Fruit fly (Drosophila melanogaster): ENCODE measurements around the gene CG32037.

CG32037 gene

DNA sequence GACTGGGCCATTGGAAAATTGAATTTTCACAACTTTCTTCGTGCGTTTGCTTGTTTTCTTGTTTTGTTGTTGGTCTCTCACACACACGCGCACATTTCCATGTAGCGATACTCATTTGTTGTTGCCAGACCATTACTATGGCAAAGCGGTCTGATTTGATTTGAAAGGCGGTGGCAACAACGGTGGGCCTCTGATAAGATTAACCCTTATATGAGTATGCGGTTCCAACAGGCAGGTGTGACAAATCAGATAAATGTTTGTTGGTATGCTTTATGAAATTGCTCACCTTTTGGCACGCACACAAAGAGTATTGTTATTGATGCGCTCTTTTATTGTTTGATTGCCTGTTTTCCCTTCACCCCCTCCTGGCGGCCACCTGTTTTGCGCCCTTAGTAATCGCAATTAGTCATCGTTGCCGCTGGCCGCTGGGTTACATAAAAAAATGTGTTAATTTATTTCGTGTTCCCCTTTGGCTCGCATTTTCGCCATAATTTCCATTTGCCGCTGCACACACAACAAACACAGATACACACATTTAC, 44.7 kb downstream of the CG32037 start (continued):
- no peak for TF ChIP-seq CG10979 (tag; optimal IDR thresholded peaks at IDR 0.05)
- TF ChIP-seq MBD-R2 (GFP tag; IDR thresholded peaks at IDR 0.05) = peak; percentile 7; the same call in 1 of the 2 replicates
- no peak for TF ChIP-seq Nf-YB (GFP tag; optimal IDR thresholded peaks at IDR 0.05)
- no peak for TF ChIP-seq pita (GFP tag; optimal IDR thresholded peaks at IDR 0.05)
- TF ChIP-seq CG3995 (GFP tag; optimal IDR thresholded peaks at IDR 0.05) = no peak
- TF ChIP-seq vvl (GFP tag; IDR thresholded peaks at IDR 0.05) = peak; percentile 55; the same call in 1 of the 2 replicates
- TF ChIP-seq lilli (GFP tag; optimal IDR thresholded peaks at IDR 0.05) = no peak
- TF ChIP-seq CG8290 (GFP tag; optimal IDR thresholded peaks at IDR 0.05) = no peak
- peak in 1 of 2 experiments; percentile 20 for TF ChIP-seq CG8290 (tag; optimal IDR thresholded peaks at IDR 0.05)
- TF ChIP-seq CG14014 (GFP tag; IDR thresholded peaks at IDR 0.05) = no peak
- no peak for TF ChIP-seq CG3281 (GFP tag; optimal IDR thresholded peaks at IDR 0.05)
- TF ChIP-seq CG6813 (GFP tag; optimal IDR thresholded peaks at IDR 0.05) = no peak
- TF ChIP-seq lmd (GFP tag; IDR thresholded peaks at IDR 0.05) = no peak
- no peak for TF ChIP-seq sob (GFP tag; IDR thresholded peaks at IDR 0.05)
- no peak for TF ChIP-seq CG15601 (tag; optimal IDR thresholded peaks at IDR 0.05)
- TF ChIP-seq Bgb (GFP tag; IDR thresholded peaks at IDR 0.05; ENCODE audit: partially characterized antibody) = peak; percentile 10; the same call in 1 of the 2 replicates
- no peak for TF ChIP-seq CG1647 (GFP tag; optimal IDR thresholded peaks at IDR 0.05)
- TF ChIP-seq trem (tag; optimal IDR thresholded peaks at IDR 0.05) = no peak
- no peak for TF ChIP-seq CG33557 (GFP tag; optimal IDR thresholded peaks at IDR 0.05)
- no peak for TF ChIP-seq sens-2 (GFP tag; IDR thresholded peaks at IDR 0.05)
- TF ChIP-seq Hmr (GFP tag; optimal IDR thresholded peaks at IDR 0.05) = peak; percentile 36
- TF ChIP-seq HLH4C (GFP tag; IDR thresholded peaks at IDR 0.05; ENCODE audit: partially characterized antibody) = no peak
- TF ChIP-seq CG10431 (GFP tag; optimal IDR thresholded peaks at IDR 0.05) = peak; percentile 97
- TF ChIP-seq CG15514 (GFP tag; optimal IDR thresholded peaks at IDR 0.05) = no peak
- TF ChIP-seq sd (tag; optimal IDR thresholded peaks at IDR 0.05) = peak; percentile 73
- no peak for TF ChIP-seq CG4617 (GFP tag; optimal IDR thresholded peaks at IDR 0.05; ENCODE audit: borderline replicate concordance)
- no peak for TF ChIP-seq nau (GFP tag; optimal IDR thresholded peaks at IDR 0.05)
- TF ChIP-seq CG14860 (GFP tag; IDR thresholded peaks at IDR 0.05; ENCODE audit: partially characterized antibody) = no peak
- TF ChIP-seq zf30C (GFP tag; optimal IDR thresholded peaks at IDR 0.05) = no peak
- no peak for TF ChIP-seq Ravus (GFP tag; IDR thresholded peaks at IDR 0.05)
- TF ChIP-seq schlank (tag; optimal IDR thresholded peaks at IDR 0.05) = no peak
- no peak for TF ChIP-seq bowl (GFP tag; IDR thresholded peaks at IDR 0.05)
- TF ChIP-seq Kr (GFP tag; optimal IDR thresholded peaks at IDR 0.05) = peak; percentile 79
- peak; percentile 73 for TF ChIP-seq zen (tag; optimal IDR thresholded peaks at IDR 0.05)
- peak; percentile 5 for TF ChIP-seq CG8924 (tag; optimal IDR thresholded peaks at IDR 0.05)
- TF ChIP-seq Oli (tag; optimal IDR thresholded peaks at IDR 0.05) = no peak
- no peak for TF ChIP-seq Adf1 (GFP tag; IDR thresholded peaks at IDR 0.05)
- no peak for TF ChIP-seq Ada2b (GFP tag; IDR thresholded peaks at IDR 0.05)
- no peak for TF ChIP-seq CG7556 (GFP tag; optimal IDR thresholded peaks at IDR 0.05)
- no peak for TF ChIP-seq CG17361 (GFP tag; IDR thresholded peaks at IDR 0.05)
- no peak for TF ChIP-seq Sry-δ (GFP tag; optimal IDR thresholded peaks at IDR 0.05)
- TF ChIP-seq CG10274 (GFP tag; optimal IDR thresholded peaks at IDR 0.05) = no peak
- no peak for TF ChIP-seq CG17328 (GFP tag; IDR thresholded peaks at IDR 0.05)
- peak; percentile 82 for TF ChIP-seq Med (GFP tag)
- no peak for TF ChIP-seq CG12299 (tag; optimal IDR thresholded peaks at IDR 0.05)
- no peak for TF ChIP-seq CG3726 (GFP tag; IDR thresholded peaks at IDR 0.05)
- no peak for TF ChIP-seq CG14050 (GFP tag; IDR thresholded peaks at IDR 0.05)
- TF ChIP-seq BtbVII (GFP tag; optimal IDR thresholded peaks at IDR 0.05) = peak; percentile 1
- TF ChIP-seq Gsc (GFP tag; IDR thresholded peaks at IDR 0.05) = no peak
- TF ChIP-seq CG14710 (tag; optimal IDR thresholded peaks at IDR 0.05) = no peak
- TF ChIP-seq CrebB (tag; optimal IDR thresholded peaks at IDR 0.05) = no peak

Data from whole organism, embryonic.